Fruit fly (Drosophila melanogaster) whole organism, larva: Measurements from ENCODE around the gene CG15201.
"Not testable (repeated sequence)": the region's sequence is repeated elsewhere in the genome, so short reads cannot be mapped to it uniquely, and the experiment has no call there.

Experiments used
- noc ChIP-seq: fragments of 200-800 bp; sonication (Bioruptor generic); optimal IDR thresholded peaks from 3 replicates; lab custom pipeline; 2019; ENCODE audit warnings: missing biosample characterization, mild to moderate bottlenecking, missing genetic modification characterization, moderate library complexity

Gene CG15201

dm6 chrX:11143820-11144219, at the start of gene CG15201:
TSS of gene CG15201 (plus strand) at chrX:11144120.
- no peak for TF ChIP-seq noc (tag; lab: Kevin White, UChicago)

- no peak for TF ChIP-seq noc (tag; lab: Kevin White, UChicago)
Observed at dm6 chrX:11095276-11095675, 48.6 kb upstream of the CG15201 start.

- TF ChIP-seq noc (tag; lab: Kevin White, UChicago) = not testable (repeated sequence)
Observed at dm6 chrX:11095973-11096372, 47.9 kb upstream of the CG15201 start, which contains the start of gene CG42249. TSS of gene CG42249 (plus strand) at chrX:11096273.

dm6 chrX:11108148-11108844, 35.6 kb upstream of the CG15201 start, which contains the start of gene Hsp60A:
TSS of gene Hsp60A (plus strand) at chrX:11108482.
- TF ChIP-seq noc (tag; lab: Kevin White, UChicago) = peak; percentile 1

- no peak for TF ChIP-seq noc (tag; lab: Kevin White, UChicago)
Observed at dm6 chrX:11108845-11109450, 35.0 kb upstream of the CG15201 start.

- TF ChIP-seq noc (tag; lab: Kevin White, UChicago) = no peak
Observed at dm6 chrX:11109670-11110069, 34.2 kb upstream of the CG15201 start.

- no peak for TF ChIP-seq noc (tag; lab: Kevin White, UChicago)
Observed at dm6 chrX:11123561-11123960, 20.4 kb upstream of the CG15201 start.

- TF ChIP-seq noc (tag; lab: Kevin White, UChicago) = no peak
Observed at dm6 chrX:11124126-11124748, 19.7 kb upstream of the CG15201 start, which contains the start of gene CG11122. TSS of gene CG11122 (minus strand) at chrX:11124726.

dm6 chrX:11124749-11125508, 19.0 kb upstream of the CG15201 start, which contains the start of gene Rpt3:
TSS of gene Rpt3 (plus strand) at chrX:11125101.
- no peak for TF ChIP-seq noc (tag; lab: Kevin White, UChicago)

- TF ChIP-seq noc (tag; lab: Kevin White, UChicago) = no peak
Observed at dm6 chrX:11128828-11129227, 15.1 kb upstream of the CG15201 start, which contains the start of gene SrpRalpha. TSS of gene SrpRalpha (minus strand) at chrX:11129087.

dm6 chrX:11132312-11132711, 11.6 kb upstream of the CG15201 start, which contains the start of gene CG44385:
TSS of gene CG44385 (minus strand) at chrX:11132412.
- TF ChIP-seq noc (tag; lab: Kevin White, UChicago) = no peak

dm6 chrX:11135840-11136586, 7.9 kb upstream of the CG15201 start:
- TF ChIP-seq noc (tag; lab: Kevin White, UChicago) = peak; percentile 3

dm6 chrX:11136587-11137512, 7.1 kb upstream of the CG15201 start, which contains the start of gene Klp10A:
TSS of gene Klp10A (minus strand) at chrX:11137118.
- no peak for TF ChIP-seq noc (tag; lab: Kevin White, UChicago)
